Fruit fly (Drosophila melanogaster): ENCODE measurements around the gene Wdr81.

Wdr81 gene

dm6 chr2L:12007853-12008252, 12.9 kb downstream of the Wdr81 start, which contains the start of gene Rh5:
Gene Rh5, plus strand, starts transcription at chr2L:12008153.
- TF ChIP-seq Myc (optimal IDR thresholded peaks at IDR 0.05) (no peak), Hnf4 (GFP tag; optimal IDR thresholded peaks at IDR 0.05) (no peak), CG9705 (GFP tag; optimal IDR thresholded peaks at IDR 0.05) (no peak), Hr78 (GFP tag; optimal IDR thresholded peaks at IDR 0.05) (no peak), rgr (GFP tag; optimal IDR thresholded peaks at IDR 0.05) (no peak)

dm6 chr2L:12007331-12007791, 13.4 kb downstream of the Wdr81 start:
- TF ChIP-seq br (GFP tag; optimal IDR thresholded peaks at IDR 0.05): peak; percentile 76
- no peak for TF ChIP-seq CG32264 (GFP tag; optimal IDR thresholded peaks at IDR 0.05)
- TF ChIP-seq Hr78 (GFP tag; optimal IDR thresholded peaks at IDR 0.05): no peak
- peak; percentile 88 for TF ChIP-seq Hr83 (GFP tag; optimal IDR thresholded peaks at IDR 0.05; ENCODE audit: poor library complexity, severe bottlenecking)
- peak; percentile 86 for TF ChIP-seq h (GFP tag; optimal IDR thresholded peaks at IDR 0.05)
- TF ChIP-seq brk (GFP tag; optimal IDR thresholded peaks at IDR 0.05): no peak
- TF ChIP-seq psq (GFP tag; optimal IDR thresholded peaks at IDR 0.05): no peak
- peak; percentile 3 for TF ChIP-seq CG9705 (GFP tag; optimal IDR thresholded peaks at IDR 0.05)
- TF ChIP-seq Mio (GFP tag; optimal IDR thresholded peaks at IDR 0.05): no peak
- TF ChIP-seq woc (GFP tag; optimal IDR thresholded peaks at IDR 0.05): no peak
- peak; percentile 12 for TF ChIP-seq dmrt93B (GFP tag; optimal IDR thresholded peaks at IDR 0.05)
- TF ChIP-seq Vsx2 (GFP tag; optimal IDR thresholded peaks at IDR 0.05; ENCODE audit: partially characterized antibody): no peak
- peak; percentile 48 for TF ChIP-seq ey (GFP tag; optimal IDR thresholded peaks at IDR 0.05)
- no peak for TF ChIP-seq jim (GFP tag; optimal IDR thresholded peaks at IDR 0.05)
- no peak for TF ChIP-seq foxo (GFP tag; optimal IDR thresholded peaks at IDR 0.05)
- TF ChIP-seq Sp1 (GFP tag; optimal IDR thresholded peaks at IDR 0.05): peak; percentile 76
- no peak for TF ChIP-seq N (GFP tag; optimal IDR thresholded peaks at IDR 0.05)
- no peak for TF ChIP-seq Dif (GFP tag; optimal IDR thresholded peaks at IDR 0.05; ENCODE audit: partially characterized antibody)
- peak; percentile 51 for TF ChIP-seq HLH106 (tag; optimal IDR thresholded peaks at IDR 0.05)
- no peak for TF ChIP-seq GATAd (GFP tag; optimal IDR thresholded peaks at IDR 0.05)
- no peak for TF ChIP-seq Dfd (GFP tag; optimal IDR thresholded peaks at IDR 0.05)
- peak; percentile 45 for TF ChIP-seq Hnf4 (GFP tag; optimal IDR thresholded peaks at IDR 0.05)
- peak; percentile 86 for TF ChIP-seq Jra (GFP tag; optimal IDR thresholded peaks at IDR 0.05)
- TF ChIP-seq fru (GFP tag; optimal IDR thresholded peaks at IDR 0.05): peak; percentile 56
- no peak for TF ChIP-seq dsf (GFP tag; optimal IDR thresholded peaks at IDR 0.05; ENCODE audit: borderline replicate concordance)
- peak; percentile 78 to 87 for TF ChIP-seq dl (GFP tag; optimal IDR thresholded peaks at IDR 0.05; ENCODE audit: insufficient read depth in 1 of 2, partially characterized antibody in 2 of 2)
- no peak for TF ChIP-seq Rel (GFP tag; optimal IDR thresholded peaks at IDR 0.05)
- TF ChIP-seq Rel (tag; optimal IDR thresholded peaks at IDR 0.05): peak; percentile 96
- TF ChIP-seq rgr (GFP tag; optimal IDR thresholded peaks at IDR 0.05): peak; percentile 45
- no peak for TF ChIP-seq Myc (optimal IDR thresholded peaks at IDR 0.05)
- no peak for TF ChIP-seq pan (optimal IDR thresholded peaks at IDR 0.05)

dm6 chr2L:12006397-12007330, 14.1 kb downstream of the Wdr81 start:
- no peak for TF ChIP-seq Mio (GFP tag; optimal IDR thresholded peaks at IDR 0.05)
- no peak for TF ChIP-seq lola (GFP tag; optimal IDR thresholded peaks at IDR 0.05)
- no peak for TF ChIP-seq GATAd (GFP tag; optimal IDR thresholded peaks at IDR 0.05)
- no peak for TF ChIP-seq Hnf4 (GFP tag; optimal IDR thresholded peaks at IDR 0.05)
- TF ChIP-seq dmrt93B (GFP tag; optimal IDR thresholded peaks at IDR 0.05): peak; percentile 86
- TF ChIP-seq CrebA (GFP tag; optimal IDR thresholded peaks at IDR 0.05; ENCODE audit: borderline replicate concordance): no peak
- peak; percentile 88 for TF ChIP-seq sv (GFP tag; optimal IDR thresholded peaks at IDR 0.05)
- TF ChIP-seq Hr78 (GFP tag; optimal IDR thresholded peaks at IDR 0.05): no peak
- no peak for TF ChIP-seq Abd-B (GFP tag; optimal IDR thresholded peaks at IDR 0.05)
- peak; percentile 97 for TF ChIP-seq Sp1 (GFP tag; optimal IDR thresholded peaks at IDR 0.05)
- peak; percentile 30 for TF ChIP-seq Dfd (GFP tag; optimal IDR thresholded peaks at IDR 0.05)
- TF ChIP-seq OdsH (GFP tag; optimal IDR thresholded peaks at IDR 0.05): peak; percentile 86
- TF ChIP-seq Vsx2 (GFP tag; optimal IDR thresholded peaks at IDR 0.05; ENCODE audit: partially characterized antibody): no peak
- TF ChIP-seq N (GFP tag; optimal IDR thresholded peaks at IDR 0.05): no peak
- peak; percentile 64 for TF ChIP-seq h (GFP tag; optimal IDR thresholded peaks at IDR 0.05)
- peak; percentile 83 for TF ChIP-seq fru (GFP tag; optimal IDR thresholded peaks at IDR 0.05)
- TF ChIP-seq usp (GFP tag; optimal IDR thresholded peaks at IDR 0.05): no peak
- peak; percentile 78 for TF ChIP-seq Hr83 (GFP tag; optimal IDR thresholded peaks at IDR 0.05; ENCODE audit: poor library complexity, severe bottlenecking)
- TF ChIP-seq Dif (GFP tag; optimal IDR thresholded peaks at IDR 0.05; ENCODE audit: partially characterized antibody): no peak
- TF ChIP-seq br (GFP tag; optimal IDR thresholded peaks at IDR 0.05): peak; percentile 57
- no peak for TF ChIP-seq Myc (optimal IDR thresholded peaks at IDR 0.05)
- TF ChIP-seq Jra (GFP tag; optimal IDR thresholded peaks at IDR 0.05): no peak
- peak; percentile 62 to 88 for TF ChIP-seq foxo (GFP tag; optimal IDR thresholded peaks at IDR 0.05)
- TF ChIP-seq Rel (GFP tag; optimal IDR thresholded peaks at IDR 0.05): no peak
- peak; percentile 87 for TF ChIP-seq Rel (tag; optimal IDR thresholded peaks at IDR 0.05)
- peak; percentile 46 for TF ChIP-seq CG32264 (GFP tag; optimal IDR thresholded peaks at IDR 0.05)
- TF ChIP-seq CG9705 (GFP tag; optimal IDR thresholded peaks at IDR 0.05): peak; percentile 87
- TF ChIP-seq dl (GFP tag; optimal IDR thresholded peaks at IDR 0.05; ENCODE audit: insufficient read depth in 1 of 2, partially characterized antibody in 2 of 2): peak; percentile 56 to 70
- TF ChIP-seq brk (GFP tag; optimal IDR thresholded peaks at IDR 0.05): no peak
- TF ChIP-seq rgr (GFP tag; optimal IDR thresholded peaks at IDR 0.05): peak; percentile 83
- peak; percentile 54 for TF ChIP-seq ey (GFP tag; optimal IDR thresholded peaks at IDR 0.05)
- peak; percentile 95 for TF ChIP-seq HLH106 (tag; optimal IDR thresholded peaks at IDR 0.05)
- no peak for TF ChIP-seq tai (GFP tag; optimal IDR thresholded peaks at IDR 0.05)
- TF ChIP-seq pan (optimal IDR thresholded peaks at IDR 0.05): no peak
- peak; percentile 77 for TF ChIP-seq sage (GFP tag; optimal IDR thresholded peaks at IDR 0.05)
- TF ChIP-seq jim (GFP tag; optimal IDR thresholded peaks at IDR 0.05): peak; percentile 70

Data from whole organism, wandering third instar larva.